Fruit fly (Drosophila melanogaster): ENCODE measurements around the gene InR.

dm6 chr3R:21569049-21569448 lies 50.1 kb downstream of the InR start, which contains the start of gene CG15498:
- TF ChIP-seq EcR (GFP tag; optimal IDR thresholded peaks at IDR 0.05), result no peak
- no peak for TF ChIP-seq fd96Ca (GFP tag; IDR thresholded peaks at IDR 0.05)
- no peak for TF ChIP-seq Ets98B (GFP tag; IDR thresholded peaks at IDR 0.05)
- TF ChIP-seq rn (GFP tag; IDR thresholded peaks at IDR 0.05), result no peak

Measured in whole organism, pupa.